Worm (Caenorhabditis elegans): Measurements from ENCODE around the gene chil-2.

ce11 chrII:9861394-9861793 lies 13.0 kb downstream of the chil-2 start, which contains the start of gene chil-3:
- TF ChIP-seq sptf-2 (GFP tag; optimal IDR thresholded peaks at IDR 0.05) (no peak), bed-1 (GFP tag; IDR thresholded peaks at IDR 0.05) (no peak), repo-1 (tag; optimal IDR thresholded peaks at IDR 0.05) (no peak), lin-35 (GFP tag; optimal IDR thresholded peaks at IDR 0.05) (no peak), madf-10 (tag; optimal IDR thresholded peaks at IDR 0.05) (no peak), pha-4 (tag; optimal IDR thresholded peaks at IDR 0.05) (no peak), ama-1 (optimal IDR thresholded peaks at IDR 0.05) (no peak), ama-1 (GFP tag; optimal IDR thresholded peaks at IDR 0.05) (no peak)

All from whole organism, young adult.